Fruit fly (Drosophila melanogaster) whole organism, pupa: Measurements from ENCODE around the gene CG11444.

Experiments used
- CG10348 ChIP-seq: fragments of 200-800 bp; sonication (Bioruptor generic); IDR thresholded peaks from 2 replicates; pipeline ENCODE4 v1.3.6; 2022; ENCODE audit warnings: missing biosample characterization, missing genetic modification characterization
- CG12605 ChIP-seq: fragments of 200-800 bp; sonication (Bioruptor generic); IDR thresholded peaks from 2 replicates; pipeline ENCODE4 v1.3.6; 2022; ENCODE audit warnings: missing biosample characterization, missing genetic modification characterization
- CG13204 ChIP-seq: fragments of 200-800 bp; sonication (Bioruptor generic); optimal IDR thresholded peaks from 2 replicates; lab custom pipeline; 2018; ENCODE audit warnings: missing biosample characterization, mild to moderate bottlenecking, missing genetic modification characterization, moderate library complexity
- CG14655 ChIP-seq: fragments of 200-800 bp; sonication (Bioruptor generic); optimal IDR thresholded peaks from 3 replicates; lab custom pipeline; 2017; ENCODE audit warnings: mild to moderate bottlenecking, missing biosample characterization, missing genetic modification reagents, missing genetic modification characterization
- CG15710 ChIP-seq: fragments of 200-800 bp; sonication (Bioruptor generic); optimal IDR thresholded peaks from 2 replicates; lab custom pipeline; 2018; ENCODE audit warnings: missing biosample characterization, mild to moderate bottlenecking, missing genetic modification characterization, moderate library complexity
- CG17806 ChIP-seq: fragments of 200-800 bp; sonication (Bioruptor generic); optimal IDR thresholded peaks from 2 replicates; lab custom pipeline; 2018; ENCODE audit warnings: missing biosample characterization, mild to moderate bottlenecking, missing genetic modification characterization, moderate library complexity
- CG32121 ChIP-seq: fragments of 200-800 bp; sonication (Bioruptor generic); IDR thresholded peaks from 2 replicates; pipeline ENCODE4 v1.3.6; 2022; ENCODE audit warnings: missing biosample characterization, missing genetic modification characterization
- CG34367 ChIP-seq: fragments of 200-800 bp; sonication (Bioruptor generic); optimal IDR thresholded peaks from 2 replicates; lab custom pipeline; 2018; ENCODE audit warnings: missing biosample characterization, mild to moderate bottlenecking, missing genetic modification characterization
- CG4496 ChIP-seq: fragments of 200-800 bp; sonication (Bioruptor generic); IDR thresholded peaks from 3 replicates; pipeline ENCODE4 v1.3.6; 2022; ENCODE audit warnings: missing biosample characterization, missing genetic modification characterization
- CG8159 ChIP-seq: fragments of 200-800 bp; sonication (Bioruptor generic); optimal IDR thresholded peaks from 3 replicates; lab custom pipeline; 2018; ENCODE audit warnings: missing biosample characterization, mild to moderate bottlenecking, missing genetic modification characterization, moderate library complexity
- CG8301 ChIP-seq: fragments of 200-800 bp; sonication (Bioruptor generic); optimal IDR thresholded peaks from 2 replicates; lab custom pipeline; 2018; ENCODE audit warnings: missing biosample characterization, mild to moderate bottlenecking, missing genetic modification characterization
- CG9948 ChIP-seq: fragments of 200-800 bp; sonication (Bioruptor generic); optimal IDR thresholded peaks from 2 replicates; lab custom pipeline; 2018; ENCODE audit warnings: missing biosample characterization, mild to moderate bottlenecking, missing genetic modification characterization, moderate library complexity
- D1 ChIP-seq: fragments of 200-800 bp; sonication (Bioruptor generic); optimal IDR thresholded peaks from 2 replicates; lab custom pipeline; 2018; ENCODE audit warnings: missing biosample characterization, mild to moderate bottlenecking, missing genetic modification characterization, moderate library complexity
- EcR ChIP-seq: fragments of 200-800 bp; sonication (Bioruptor generic); optimal IDR thresholded peaks from 3 replicates; lab custom pipeline; 2019; ENCODE audit warnings: missing biosample characterization, missing genetic modification characterization, mild to moderate bottlenecking, moderate library complexity, missing genetic modification reagents
- Ets98B ChIP-seq: fragments of 200-800 bp; sonication (Bioruptor generic); IDR thresholded peaks from 2 replicates; pipeline ENCODE4 v1.3.6; 2022; ENCODE audit warnings: missing biosample characterization, missing genetic modification characterization
- Pif1A ChIP-seq: fragments of 200-800 bp; sonication (Bioruptor generic); optimal IDR thresholded peaks from 3 replicates; lab custom pipeline; 2016; ENCODE audit warnings: missing biosample characterization, missing genetic modification characterization
- Pif1B ChIP-seq: fragments of 200-800 bp; sonication (Bioruptor generic); optimal IDR thresholded peaks from 3 replicates; lab custom pipeline; 2016; ENCODE audit warnings: missing biosample characterization, missing genetic modification characterization
- Snoo ChIP-seq: fragments of 200-800 bp; sonication (Bioruptor generic); optimal IDR thresholded peaks from 3 replicates; lab custom pipeline; 2017; ENCODE audit warnings: missing biosample characterization, mild to moderate bottlenecking, missing genetic modification characterization, inconsistent platforms
- fd96Ca ChIP-seq: fragments of 200-800 bp; sonication (Bioruptor generic); IDR thresholded peaks from 3 replicates; pipeline ENCODE4 v1.3.6; 2022; ENCODE audit warnings: missing biosample characterization, missing genetic modification characterization
- gl ChIP-seq: fragments of 200-800 bp; sonication (Bioruptor generic); optimal IDR thresholded peaks from 2 replicates; lab custom pipeline; 2018; ENCODE audit warnings: missing biosample characterization, mild to moderate bottlenecking, missing genetic modification characterization
- rn ChIP-seq: fragments of 200-800 bp; sonication (Bioruptor generic); IDR thresholded peaks from 2 replicates; pipeline ENCODE4 v1.3.6; 2022; ENCODE audit warnings: missing biosample characterization, missing genetic modification characterization

CG11444 gene

dm6 chrX:4553999-4554398, at the start of gene CG11444:
TSS of gene CG11444 (minus strand) at chrX:4554398.
- TF ChIP-seq CG4496 (GFP tag; lab: Robert Waterston, UW) (peak; percentile 14; the same call in 1 of the 3 replicates), Snoo (peak; percentile 38), CG12605 (GFP tag; lab: Robert Waterston, UW) (no peak), EcR (GFP tag; lab: Kevin White, UChicago) (peak; percentile 7), CG32121 (GFP tag; lab: Robert Waterston, UW) (peak; percentile 43)

- TF ChIP-seq fd96Ca (GFP tag; lab: Robert Waterston, UW) (no peak), CG8301 (tag; lab: Kevin White, UChicago) (no peak)
Measured at dm6 chrX:4599897-4600469, 45.8 kb upstream of the CG11444 start.

dm6 chrX:4596467-4597183, 42.4 kb upstream of the CG11444 start:
- TF ChIP-seq CG13204 (GFP tag; lab: Kevin White, UChicago) (peak; percentile 12), Pif1A (peak; percentile 39), EcR (GFP tag; lab: Kevin White, UChicago) (peak; percentile 13), rn (GFP tag; lab: Robert Waterston, UW) (no peak), CG15710 (peak; percentile 6), fd96Ca (GFP tag; lab: Robert Waterston, UW) (peak; percentile 33; the same call in 1 of the 3 replicates), CG10348 (GFP tag; lab: Robert Waterston, UW) (no peak)

- TF ChIP-seq gl (tag; lab: Kevin White, UChicago), result no peak
- TF ChIP-seq CG13204 (GFP tag; lab: Kevin White, UChicago), result no peak
- TF ChIP-seq rn (GFP tag; lab: Robert Waterston, UW), result no peak
- TF ChIP-seq CG32121 (GFP tag; lab: Robert Waterston, UW), result no peak
- no peak for TF ChIP-seq CG9948
- no peak for TF ChIP-seq Snoo
- TF ChIP-seq CG4496 (GFP tag; lab: Robert Waterston, UW), result no peak
- TF ChIP-seq CG10348 (GFP tag; lab: Robert Waterston, UW), result no peak
- TF ChIP-seq CG12605 (GFP tag; lab: Robert Waterston, UW), result no peak
- no peak for TF ChIP-seq Pif1A
- TF ChIP-seq EcR (GFP tag; lab: Kevin White, UChicago), result no peak
- TF ChIP-seq Ets98B (GFP tag; lab: Robert Waterston, UW), result no peak
- TF ChIP-seq D1, result no peak
- TF ChIP-seq Pif1B, result no peak
- TF ChIP-seq CG15710, result no peak
- TF ChIP-seq, all 21 proteins: peak for 0
Measured at dm6 chrX:4592258-4592657, 38.1 kb upstream of the CG11444 start.

- TF ChIP-seq CG14655 (GFP tag; lab: Kevin White, UChicago) (no peak), CG34367 (no peak), CG17806 (tag; lab: Kevin White, UChicago) (no peak), CG9948 (no peak), gl (tag; lab: Kevin White, UChicago) (no peak), Ets98B (GFP tag; lab: Robert Waterston, UW) (no peak), CG4496 (GFP tag; lab: Robert Waterston, UW) (no peak), Pif1A (no peak), CG13204 (GFP tag; lab: Kevin White, UChicago) (no peak)
Measured at dm6 chrX:4590772-4591064, 36.5 kb upstream of the CG11444 start.

- TF ChIP-seq CG8301 (tag; lab: Kevin White, UChicago) (peak; percentile 88), rn (GFP tag; lab: Robert Waterston, UW) (peak; percentile 97), Pif1A (peak; percentile 55), CG32121 (GFP tag; lab: Robert Waterston, UW) (peak; percentile 94), CG34367 (peak; percentile 92), CG12605 (GFP tag; lab: Robert Waterston, UW) (peak; percentile 92), CG8159 (tag; lab: Kevin White, UChicago) (peak; percentile 90), Pif1B (peak; percentile 44), EcR (GFP tag; lab: Kevin White, UChicago) (peak; percentile 23), Snoo (peak; percentile 95), D1 (no peak), CG10348 (GFP tag; lab: Robert Waterston, UW) (peak; percentile 86), fd96Ca (GFP tag; lab: Robert Waterston, UW) (peak; percentile 98), CG4496 (GFP tag; lab: Robert Waterston, UW) (peak; percentile 98), CG15710 (peak; percentile 94), gl (tag; lab: Kevin White, UChicago) (peak; percentile 84), CG14655 (GFP tag; lab: Kevin White, UChicago) (peak; percentile 92), CG17806 (tag; lab: Kevin White, UChicago) (peak; percentile 86), CG9948 (peak; percentile 84), CG13204 (GFP tag; lab: Kevin White, UChicago) (peak; percentile 77), Ets98B (GFP tag; lab: Robert Waterston, UW) (peak; percentile 96)
Measured at dm6 chrX:4589951-4590771, 36.0 kb upstream of the CG11444 start.
